Worm (Caenorhabditis elegans) whole organism, midembryonic: ENCODE data around the gene C18A3.10.
"Not testable (repeated sequence)": the region's sequence is repeated elsewhere in the genome, so short reads cannot be mapped to it uniquely, and the experiment has no call there.

ENCODE experiments used
- T22C8.4 ChIP-seq: fragments of 200-800 bp; sonication (Bioruptor generic); IDR thresholded peaks from 2 replicates; pipeline ENCODE4 v1.3.6; 2022; ENCODE audit warnings: missing genetic modification characterization, missing compliant biosample characterization
- cog-1 ChIP-seq: sonication (generic microtip); optimal IDR thresholded peaks from 2 replicates; lab custom pipeline; 2016; ENCODE audit warnings: missing genetic modification characterization, missing compliant biosample characterization
- flt-1 ChIP-seq: fragments of 200-800 bp; sonication (Bioruptor generic); IDR thresholded peaks from 2 replicates; pipeline ENCODE4 v1.3.6; 2022; ENCODE audit warnings: missing genetic modification characterization, missing compliant biosample characterization
- klf-2 ChIP-seq: fragments of 200-800 bp; sonication (Bioruptor generic); conservative IDR thresholded peaks from 2 replicates; pipeline ENCODE4 v1.3.6; 2022; ENCODE audit warnings: missing genetic modification reagents, missing genetic modification characterization, missing compliant biosample characterization
- med-1 ChIP-seq: sonication (generic microtip); optimal IDR thresholded peaks from 2 replicates; lab custom pipeline; 2017; ENCODE audit warnings: missing genetic modification characterization, mild to moderate bottlenecking, missing compliant biosample characterization, antibody characterized with exemption, missing genetic modification reagents; ENCODE audit not compliant: insufficient read depth
- ref-1 ChIP-seq: fragments of 200-800 bp; sonication (Bioruptor generic); conservative IDR thresholded peaks from 2 replicates; pipeline ENCODE4 v1.3.6; 2022; ENCODE audit warnings: missing genetic modification reagents, missing genetic modification characterization, missing compliant biosample characterization
- tab-1 ChIP-seq: fragments of 200-800 bp; sonication (Bioruptor generic); IDR thresholded peaks from 2 replicates; pipeline ENCODE4 v1.3.6; 2022; ENCODE audit warnings: missing genetic modification characterization, missing compliant biosample characterization
- ztf-23 ChIP-seq: fragments of 200-800 bp; sonication (Bioruptor generic); IDR thresholded peaks from 2 replicates; pipeline ENCODE4 v1.3.6; 2022; ENCODE audit warnings: missing genetic modification reagents, missing genetic modification characterization, missing compliant biosample characterization
- ztf-29 ChIP-seq: fragments of 200-800 bp; sonication (Bioruptor generic); IDR thresholded peaks from 2 replicates; pipeline ENCODE4 v1.3.6; 2022; ENCODE audit warnings: missing genetic modification reagents, missing genetic modification characterization, missing compliant biosample characterization

Gene C18A3.10

DNA sequence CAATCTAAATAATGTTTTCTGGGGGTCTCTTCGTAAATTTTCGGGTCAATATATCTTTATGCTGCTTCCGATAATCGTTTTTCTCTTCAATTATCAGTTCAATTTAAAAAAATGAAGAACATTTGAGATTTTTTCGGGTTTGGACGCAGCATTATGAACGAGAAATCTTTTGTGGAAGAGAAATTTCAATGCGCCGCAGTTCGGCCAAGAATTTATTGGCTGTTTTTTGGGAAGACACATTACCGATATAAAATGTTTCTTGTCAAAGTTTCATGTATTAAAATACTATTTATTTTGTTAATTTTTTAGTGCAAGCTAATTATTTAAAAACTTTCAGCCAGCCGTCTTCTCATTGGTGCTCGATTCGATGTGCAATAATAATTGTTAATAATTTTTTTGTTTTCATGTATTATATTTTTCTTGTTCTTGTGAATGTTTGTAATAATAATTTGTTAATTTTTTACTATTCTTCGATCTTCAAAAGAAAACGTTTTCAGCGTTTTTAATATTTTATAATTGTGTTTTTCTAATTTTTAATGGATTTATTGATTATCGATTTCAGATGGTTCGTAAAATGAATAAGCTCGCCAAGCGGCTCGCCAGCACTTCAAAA lies at the start of gene C18A3.10, which contains the start of gene C18A3.3:
Gene C18A3.10, minus strand, starts transcription at position 101 of the 613 bp plus-strand sequence.
Gene C18A3.3, plus strand, starts transcription at position 563 of the 613 bp plus-strand sequence.
- no peak for TF ChIP-seq flt-1
- TF ChIP-seq tab-1 (GFP tag; lab: Robert Waterston, UW): no peak
- TF ChIP-seq ztf-29 (GFP tag; lab: Robert Waterston, UW): no peak
- TF ChIP-seq med-1: no peak
- no peak for TF ChIP-seq T22C8.4 (GFP tag; lab: Robert Waterston, UW)
- TF ChIP-seq ztf-23 (GFP tag; lab: Robert Waterston, UW): no peak
- no peak for TF ChIP-seq cog-1
- no peak for TF ChIP-seq klf-2 (GFP tag; lab: Robert Waterston, UW)

DNA sequence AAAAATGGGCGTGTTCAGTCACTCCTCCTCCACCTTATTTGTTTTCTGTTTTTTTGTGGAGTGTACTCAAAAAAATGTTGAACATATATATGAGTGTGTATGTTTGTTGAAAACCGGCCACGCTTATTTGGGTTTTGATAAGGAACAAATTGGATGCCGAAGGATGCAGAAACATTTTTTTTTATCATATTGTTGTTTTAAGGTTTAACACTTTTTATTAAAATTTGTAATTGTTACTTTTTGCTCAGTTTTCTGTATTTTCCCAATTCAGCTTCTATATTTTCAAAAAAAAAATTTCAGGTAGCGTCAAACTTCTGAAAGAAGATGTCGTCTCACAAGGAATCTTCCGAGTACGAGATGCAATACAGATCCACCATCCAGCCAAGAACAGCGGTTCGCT lies 49.7 kb upstream of the C18A3.10 start, which contains the start of gene ifb-1:
Gene ifb-1, plus strand, starts transcription at position 301 of the 400 bp plus-strand sequence.
- TF ChIP-seq T22C8.4 (GFP tag; lab: Robert Waterston, UW) (no peak), tab-1 (GFP tag; lab: Robert Waterston, UW) (no peak), ref-1 (no peak), ztf-23 (GFP tag; lab: Robert Waterston, UW) (no peak), flt-1 (no peak), ztf-29 (GFP tag; lab: Robert Waterston, UW) (no peak)

DNA sequence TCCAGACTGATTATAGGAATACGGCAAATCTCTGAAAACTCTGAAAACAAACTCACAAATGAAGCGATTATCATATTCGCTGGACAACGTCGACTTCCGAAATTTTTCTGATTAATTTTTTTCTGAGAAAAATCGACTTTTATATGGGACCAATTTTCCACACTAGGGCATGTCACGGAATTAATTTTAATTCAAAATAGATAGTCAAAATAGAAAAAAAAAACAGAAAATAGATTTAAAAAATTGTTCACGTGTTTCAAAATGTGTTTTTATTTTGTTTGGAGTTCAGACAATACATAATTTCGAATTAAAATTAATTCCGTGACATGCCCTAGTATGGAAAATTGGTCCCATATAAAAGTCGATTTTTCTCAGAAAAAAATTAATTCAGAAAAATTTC lies 42.0 kb upstream of the C18A3.10 start, which contains the start of the genes F10C1.3 and F10C1.23:
Gene F10C1.3, minus strand, starts transcription at position 101 of the 400 bp plus-strand sequence.
Gene F10C1.23, plus strand, starts transcription at position 385 of the 400 bp plus-strand sequence.
- not testable (repeated sequence) for TF ChIP-seq klf-2, ztf-29, tab-1 (GFP tag; lab: Robert Waterston, UW)

DNA sequence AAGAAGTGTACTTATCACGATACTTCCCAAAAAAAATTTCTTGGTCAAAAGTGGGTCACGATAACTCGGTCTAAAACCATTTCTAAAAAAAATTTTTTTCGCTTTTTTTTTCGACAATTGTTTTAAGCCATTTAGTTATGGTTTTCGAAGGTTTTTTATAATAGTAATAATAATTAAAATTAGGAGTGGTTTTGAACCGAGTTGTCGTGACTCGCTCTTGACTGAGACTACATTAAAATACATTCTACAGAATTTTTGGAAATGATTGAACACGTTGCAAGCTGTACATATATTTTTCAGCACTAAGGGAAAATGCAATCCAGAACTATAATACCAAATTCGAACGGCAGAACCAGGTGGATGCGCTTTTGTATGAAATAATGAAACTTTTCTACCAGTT lies 38.5 kb upstream of the C18A3.10 start, which contains the start of gene F10C1.8:
Gene F10C1.8, plus strand, starts transcription at position 301 of the 400 bp plus-strand sequence.
- TF ChIP-seq med-1 (no peak), ztf-29 (GFP tag; lab: Robert Waterston, UW) (no peak), T22C8.4 (GFP tag; lab: Robert Waterston, UW) (no peak), ztf-23 (GFP tag; lab: Robert Waterston, UW) (no peak), ref-1 (no peak), flt-1 (no peak), cog-1 (no peak), klf-2 (GFP tag; lab: Robert Waterston, UW) (no peak)

DNA sequence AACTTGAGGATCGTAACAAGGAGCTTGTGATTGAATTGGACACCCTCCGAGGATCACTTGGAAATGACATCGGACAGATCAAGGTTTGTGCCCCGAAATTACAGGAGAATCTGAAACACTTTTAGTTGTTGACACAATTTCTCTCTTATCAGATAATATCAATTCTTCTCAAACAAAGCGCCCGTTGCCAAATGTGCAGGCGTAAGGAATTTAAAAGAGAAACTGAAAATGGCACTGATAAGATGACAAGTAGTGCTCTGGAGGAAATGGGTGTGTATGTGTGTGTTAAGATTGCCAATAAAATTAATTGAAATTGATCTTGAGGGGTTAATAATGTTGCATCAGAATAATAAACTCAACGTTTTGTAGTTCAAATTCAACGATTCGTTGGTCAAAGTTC lies 35.7 kb upstream of the C18A3.10 start:
- TF ChIP-seq cog-1 (no peak), klf-2 (GFP tag; lab: Robert Waterston, UW) (no peak), flt-1 (no peak), ref-1 (no peak)

DNA sequence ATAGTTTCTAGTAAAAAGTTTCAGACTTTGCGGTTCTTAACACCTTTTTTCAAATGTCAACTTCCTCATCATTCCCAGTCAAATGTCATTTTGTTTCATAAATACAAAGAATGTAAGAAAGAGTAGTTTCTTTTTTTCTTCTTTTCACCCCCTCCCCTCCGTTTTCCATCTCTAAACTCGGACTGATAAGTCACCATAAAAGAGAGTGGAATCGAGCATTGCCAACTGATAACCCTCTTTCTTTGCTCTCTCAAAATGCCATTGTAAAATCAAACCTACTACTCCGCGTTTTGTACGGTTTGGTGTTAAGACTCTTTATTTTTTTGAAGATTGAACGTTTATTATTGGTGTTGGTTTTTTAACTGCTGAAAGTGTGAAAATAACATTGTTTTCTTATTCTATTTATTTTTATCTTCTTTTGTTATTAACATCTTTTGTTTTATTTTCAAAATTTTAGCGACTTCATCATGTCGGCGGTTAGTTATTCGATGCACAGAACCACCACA lies 34.1 kb upstream of the C18A3.10 start, which contains the start of gene ifb-2:
Gene ifb-2, plus strand, starts transcription at position 456 of the 506 bp plus-strand sequence.
- TF ChIP-seq ztf-23 (GFP tag; lab: Robert Waterston, UW) (no peak), T22C8.4 (GFP tag; lab: Robert Waterston, UW) (no peak), tab-1 (GFP tag; lab: Robert Waterston, UW) (no peak), flt-1 (no peak), klf-2 (GFP tag; lab: Robert Waterston, UW) (no peak), ztf-29 (GFP tag; lab: Robert Waterston, UW) (no peak), med-1 (no peak), cog-1 (no peak), ref-1 (no peak)

DNA sequence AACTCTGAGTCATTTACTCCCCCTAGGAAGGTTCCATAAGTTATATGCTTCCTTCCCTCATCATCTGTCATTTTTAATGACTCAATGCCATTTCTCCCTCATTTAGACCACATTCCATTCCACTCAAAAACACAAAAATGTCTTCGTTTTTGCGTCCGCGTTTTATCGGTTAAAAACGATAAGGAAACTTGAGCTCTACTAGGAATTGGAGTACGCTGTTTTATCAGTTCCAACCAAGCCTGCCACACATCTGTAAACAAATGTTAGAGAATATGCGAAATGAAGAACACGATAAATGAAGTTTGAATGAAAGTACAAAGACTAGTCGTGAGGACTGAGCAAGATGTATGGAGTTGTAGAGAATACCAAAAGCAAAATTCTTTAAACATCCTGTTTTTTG lies 32.8 kb upstream of the C18A3.10 start:
- TF ChIP-seq T22C8.4 (GFP tag; lab: Robert Waterston, UW): no peak
- no peak for TF ChIP-seq ztf-29 (GFP tag; lab: Robert Waterston, UW)
- TF ChIP-seq ztf-23 (GFP tag; lab: Robert Waterston, UW): no peak
- TF ChIP-seq ref-1: no peak
- no peak for TF ChIP-seq klf-2 (GFP tag; lab: Robert Waterston, UW)
- TF ChIP-seq med-1: no peak
- TF ChIP-seq flt-1: no peak

DNA sequence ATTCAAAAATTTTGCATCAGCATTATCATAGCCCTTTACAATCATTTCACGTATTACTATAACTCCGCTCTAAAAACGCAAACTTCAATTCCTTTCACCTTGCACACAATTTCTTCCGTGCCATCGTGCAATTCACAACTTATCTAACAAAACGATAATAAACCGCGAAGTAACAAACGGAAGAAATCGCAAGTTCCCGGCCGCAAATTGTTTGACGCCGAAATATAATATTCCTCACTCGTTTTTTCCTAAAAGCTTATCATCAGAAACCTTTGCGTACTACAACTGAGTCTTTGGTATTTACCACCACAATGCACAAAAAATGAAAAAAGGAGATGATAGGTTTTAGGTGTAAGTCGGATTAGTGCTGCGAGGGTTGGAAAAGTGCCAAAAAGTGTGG lies 31.7 kb upstream of the C18A3.10 start:
- no peak for TF ChIP-seq cog-1
- TF ChIP-seq klf-2 (GFP tag; lab: Robert Waterston, UW): no peak

DNA sequence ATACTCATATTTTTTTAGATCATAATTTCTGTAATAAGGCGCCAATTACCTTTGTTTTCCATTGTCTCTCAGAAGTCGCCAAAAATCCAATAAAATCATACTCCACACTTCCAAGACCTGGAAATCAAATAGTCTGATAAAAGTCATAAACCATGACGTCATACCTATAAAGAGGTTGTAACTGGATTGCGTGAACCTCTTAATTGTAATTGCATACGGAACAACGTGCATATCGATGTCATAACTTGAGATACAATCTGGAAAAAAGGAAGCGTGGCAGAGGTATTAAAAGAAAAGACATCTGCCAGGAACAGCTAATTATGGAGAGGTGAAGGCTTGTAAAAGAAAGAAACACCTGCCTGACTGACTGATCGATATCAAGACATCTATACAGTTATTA lies 29.4 kb upstream of the C18A3.10 start, which contains the start of gene F10C1.9:
Gene F10C1.9, minus strand, starts transcription at position 197 of the 400 bp plus-strand sequence.
- TF ChIP-seq klf-2 (GFP tag; lab: Robert Waterston, UW): no peak
- no peak for TF ChIP-seq ztf-23 (GFP tag; lab: Robert Waterston, UW)
- no peak for TF ChIP-seq tab-1 (GFP tag; lab: Robert Waterston, UW)
- TF ChIP-seq flt-1: no peak
- TF ChIP-seq T22C8.4 (GFP tag; lab: Robert Waterston, UW): no peak
- no peak for TF ChIP-seq ztf-29 (GFP tag; lab: Robert Waterston, UW)

DNA sequence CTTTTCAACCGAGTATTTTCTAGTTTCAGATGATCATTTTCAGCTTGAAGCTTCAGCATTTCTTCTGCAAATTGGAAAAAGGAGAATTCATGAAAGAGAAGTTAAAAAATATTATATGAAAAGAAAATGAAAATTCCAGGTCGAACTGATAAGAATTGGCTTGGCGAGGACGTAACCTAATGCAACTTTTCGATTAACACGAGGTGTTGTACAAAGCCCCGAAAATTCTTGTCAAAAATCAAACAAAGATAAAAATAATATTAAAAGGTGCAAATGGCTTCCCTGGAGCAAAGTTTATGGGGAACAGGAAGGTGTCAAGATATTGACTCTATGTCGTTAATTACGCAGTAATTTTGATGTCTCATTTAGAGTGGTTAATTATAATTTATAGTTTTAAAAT lies 28.7 kb upstream of the C18A3.10 start:
- TF ChIP-seq flt-1: no peak
- TF ChIP-seq tab-1 (GFP tag; lab: Robert Waterston, UW): no peak
- TF ChIP-seq ztf-23 (GFP tag; lab: Robert Waterston, UW): no peak
- no peak for TF ChIP-seq ztf-29 (GFP tag; lab: Robert Waterston, UW)
- no peak for TF ChIP-seq klf-2 (GFP tag; lab: Robert Waterston, UW)
- no peak for TF ChIP-seq ref-1
- TF ChIP-seq med-1: no peak
- no peak for TF ChIP-seq T22C8.4 (GFP tag; lab: Robert Waterston, UW)
- no peak for TF ChIP-seq cog-1
